Worm (Caenorhabditis elegans): ENCODE measurements around the gene srh-19.

srh-19 gene

DNA sequence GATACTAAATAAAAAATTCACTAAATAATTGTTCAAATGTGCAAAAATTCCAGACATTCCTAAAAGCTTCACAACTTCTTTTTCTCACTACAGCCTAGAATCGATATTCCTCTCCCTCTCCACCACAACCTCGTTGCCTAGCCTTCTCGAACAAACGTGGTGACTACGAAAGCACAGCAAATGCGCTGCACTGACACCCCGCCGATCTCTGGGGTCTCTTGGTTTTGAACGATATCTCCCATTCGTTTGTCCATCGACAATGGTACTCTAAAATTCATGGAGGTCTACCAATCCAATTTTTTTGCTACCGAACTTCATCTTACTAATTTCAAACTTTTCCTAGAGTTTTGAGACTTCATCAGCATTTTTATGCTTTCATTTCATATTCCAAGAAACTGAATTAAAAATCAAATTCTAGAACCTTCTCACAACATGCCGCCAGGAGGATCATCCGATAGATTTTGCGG, 37.4 kb downstream of the srh-19 start, which contains the start of gene W05H7.1:
Gene W05H7.1, plus strand, starts transcription at position 417 of the 467 bp plus-strand sequence.
- TF ChIP-seq lin-13 (tag; optimal IDR thresholded peaks at IDR 0.05), result peak; percentile 32
- no peak for TF ChIP-seq lin-32 (GFP tag; optimal IDR thresholded peaks at IDR 0.05)
- no peak for TF ChIP-seq mls-2 (tag; optimal IDR thresholded peaks at IDR 0.05)
- no peak for TF ChIP-seq ceh-83 (GFP tag; optimal IDR thresholded peaks at IDR 0.05)
- TF ChIP-seq unc-120 (tag; optimal IDR thresholded peaks at IDR 0.05; ENCODE audit: poor library complexity, severe bottlenecking), result no peak
- TF ChIP-seq ceh-39 (tag; optimal IDR thresholded peaks at IDR 0.05), result peak; percentile 47
- no peak for TF ChIP-seq sem-2 (GFP tag; optimal IDR thresholded peaks at IDR 0.05)
- TF ChIP-seq snpc-4 (tag; optimal IDR thresholded peaks at IDR 0.05), result no peak
- TF ChIP-seq elt-1 (tag; optimal IDR thresholded peaks at IDR 0.05; ENCODE audit: borderline replicate concordance, insufficient read depth), result no peak
- no peak for TF ChIP-seq blmp-1 (tag; optimal IDR thresholded peaks at IDR 0.05)
- peak; percentile 28 for TF ChIP-seq lsy-2 (tag; optimal IDR thresholded peaks at IDR 0.05)
- peak; percentile 38 for TF ChIP-seq hlh-1 (tag; optimal IDR thresholded peaks at IDR 0.05)
- TF ChIP-seq M03D4.4 (tag; optimal IDR thresholded peaks at IDR 0.05), result no peak
- no peak for TF ChIP-seq mab-5 (tag; optimal IDR thresholded peaks at IDR 0.05)
- TF ChIP-seq sptf-1 (tag; optimal IDR thresholded peaks at IDR 0.05), result no peak
- peak; percentile 59 for TF ChIP-seq mep-1 (tag; optimal IDR thresholded peaks at IDR 0.05)
- TF ChIP-seq cnd-1 (tag; optimal IDR thresholded peaks at IDR 0.05), result no peak
- TF ChIP-seq unc-62 (GFP tag; optimal IDR thresholded peaks at IDR 0.05), result no peak
- no peak for TF ChIP-seq nhr-12 (tag; optimal IDR thresholded peaks at IDR 0.05)
- no peak for TF ChIP-seq unc-39 (tag; optimal IDR thresholded peaks at IDR 0.05)
- peak; percentile 48 for TF ChIP-seq ham-2 (GFP tag; optimal IDR thresholded peaks at IDR 0.05)
- TF ChIP-seq nhr-237 (tag; optimal IDR thresholded peaks at IDR 0.05), result peak; percentile 10
- no peak for TF ChIP-seq nhr-28 (tag; optimal IDR thresholded peaks at IDR 0.05)
- no peak for TF ChIP-seq ztf-11 (tag; optimal IDR thresholded peaks at IDR 0.05)
- no peak for TF ChIP-seq tbx-8 (GFP tag; optimal IDR thresholded peaks at IDR 0.05)
- no peak for TF ChIP-seq nhr-76 (tag; optimal IDR thresholded peaks at IDR 0.05)
- TF ChIP-seq ces-1 (GFP tag; optimal IDR thresholded peaks at IDR 0.05), result peak; percentile 21
- TF ChIP-seq ceh-43 (GFP tag; optimal IDR thresholded peaks at IDR 0.05), result no peak
- no peak for TF ChIP-seq bed-3 (GFP tag; optimal IDR thresholded peaks at IDR 0.05)

DNA sequence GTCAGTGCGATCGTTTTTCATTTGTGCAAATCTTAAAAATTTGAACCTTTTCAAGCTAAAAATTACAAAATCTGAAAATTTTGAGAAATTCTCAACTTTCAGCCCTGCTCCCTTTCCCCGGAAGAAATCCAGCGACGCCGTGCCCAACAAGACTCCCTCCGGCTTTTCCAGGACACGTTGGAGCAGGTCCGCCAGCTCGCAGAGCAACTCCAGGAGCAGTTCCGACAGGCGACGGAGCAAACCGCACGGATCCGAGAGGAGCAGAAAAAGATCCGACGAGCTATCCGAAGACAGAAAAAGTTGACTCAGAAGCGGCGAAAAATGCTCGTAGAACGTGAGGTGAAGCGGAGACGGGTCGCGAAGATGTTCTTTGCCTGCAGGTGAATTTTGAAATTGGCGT, 38.3 kb downstream of the srh-19 start:
- TF ChIP-seq sem-2 (GFP tag; optimal IDR thresholded peaks at IDR 0.05), result no peak
- no peak for TF ChIP-seq unc-39 (tag; optimal IDR thresholded peaks at IDR 0.05)
- TF ChIP-seq ces-1 (GFP tag; optimal IDR thresholded peaks at IDR 0.05), result no peak
- no peak for TF ChIP-seq bed-3 (GFP tag; optimal IDR thresholded peaks at IDR 0.05)
- no peak for TF ChIP-seq lsy-2 (tag; optimal IDR thresholded peaks at IDR 0.05)
- no peak for TF ChIP-seq hlh-1 (tag; optimal IDR thresholded peaks at IDR 0.05)
- TF ChIP-seq nhr-12 (tag; optimal IDR thresholded peaks at IDR 0.05), result no peak
- no peak for TF ChIP-seq ceh-83 (GFP tag; optimal IDR thresholded peaks at IDR 0.05)
- no peak for TF ChIP-seq lin-13 (tag; optimal IDR thresholded peaks at IDR 0.05)
- TF ChIP-seq nhr-237 (tag; optimal IDR thresholded peaks at IDR 0.05), result no peak

DNA sequence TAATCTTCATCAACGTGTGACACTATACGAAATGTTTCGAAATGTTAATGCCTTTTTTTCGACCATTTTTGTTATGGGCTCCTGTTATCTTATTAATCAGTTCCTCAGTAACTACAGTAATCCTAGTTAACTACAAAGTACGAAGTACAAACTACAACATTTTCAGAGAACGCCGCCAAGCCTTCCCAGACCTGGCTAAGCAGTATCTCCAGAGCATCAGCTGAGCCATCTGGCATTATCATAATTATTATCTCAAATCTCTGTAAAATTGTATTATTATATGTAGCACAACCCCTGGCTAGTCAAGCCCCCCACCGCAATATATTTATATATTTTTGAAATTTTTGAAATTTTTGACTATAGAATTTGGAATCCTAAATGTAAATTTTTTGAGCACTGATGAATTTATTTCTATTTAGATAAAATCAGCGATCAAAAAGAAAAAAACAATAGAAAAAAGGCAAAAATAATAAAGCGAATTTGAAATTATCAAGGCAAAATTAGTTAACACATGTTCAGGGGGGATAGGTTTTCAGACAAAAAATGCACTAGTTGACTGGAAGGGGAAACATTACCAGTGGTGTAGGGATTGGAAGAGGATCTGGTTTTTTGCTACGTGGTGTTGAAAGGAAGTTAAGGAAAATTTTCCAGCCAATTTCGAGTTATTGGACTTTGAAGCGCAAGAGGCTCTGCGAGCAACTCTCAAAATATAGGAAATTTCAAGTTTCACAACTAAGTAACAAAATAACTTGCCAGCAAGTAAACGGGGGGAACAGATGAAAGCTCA, 39.1 kb downstream of the srh-19 start:
- TF ChIP-seq nhr-76 (tag; optimal IDR thresholded peaks at IDR 0.05) (no peak), hlh-1 (tag; optimal IDR thresholded peaks at IDR 0.05) (no peak), elt-3 (tag; optimal IDR thresholded peaks at IDR 0.05) (no peak), ham-2 (GFP tag; optimal IDR thresholded peaks at IDR 0.05) (no peak)

DNA sequence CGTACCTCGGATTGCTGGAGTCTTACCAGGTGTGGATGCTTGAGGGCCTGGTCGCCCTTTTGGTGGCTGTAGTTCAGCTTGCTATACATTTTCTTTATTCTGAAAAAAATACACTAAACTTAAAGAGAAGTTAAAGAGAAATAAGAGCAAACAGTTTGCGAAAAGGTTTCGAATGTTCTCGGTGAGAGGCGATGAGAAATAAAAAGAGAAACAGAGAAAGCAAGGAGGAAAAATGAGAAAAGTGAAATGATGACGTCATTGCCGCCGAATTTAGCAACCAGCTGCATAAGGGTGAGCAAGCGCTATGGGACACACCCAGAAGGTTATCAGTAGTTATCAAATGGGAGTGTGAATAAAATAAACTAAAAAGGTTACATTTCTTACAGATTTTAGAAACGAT, 40.8 kb downstream of the srh-19 start, which contains the start of gene cebp-1:
Gene cebp-1, minus strand, starts transcription at position 99 of the 400 bp plus-strand sequence.
- TF ChIP-seq sptf-1 (tag; optimal IDR thresholded peaks at IDR 0.05) (no peak), elt-1 (tag; optimal IDR thresholded peaks at IDR 0.05; ENCODE audit: borderline replicate concordance, insufficient read depth) (no peak), flh-1 (GFP tag; optimal IDR thresholded peaks at IDR 0.05) (no peak), lin-32 (GFP tag; optimal IDR thresholded peaks at IDR 0.05) (no peak), lin-13 (tag; optimal IDR thresholded peaks at IDR 0.05) (no peak), ztf-11 (tag; optimal IDR thresholded peaks at IDR 0.05) (no peak), cnd-1 (tag; optimal IDR thresholded peaks at IDR 0.05) (no peak), mls-2 (tag; optimal IDR thresholded peaks at IDR 0.05) (no peak), ceh-83 (GFP tag; optimal IDR thresholded peaks at IDR 0.05) (no peak), ces-1 (GFP tag; optimal IDR thresholded peaks at IDR 0.05) (no peak), mep-1 (tag; optimal IDR thresholded peaks at IDR 0.05) (no peak), nhr-12 (tag; optimal IDR thresholded peaks at IDR 0.05) (no peak), drap-1 (GFP tag; optimal IDR thresholded peaks at IDR 0.05) (no peak), M03D4.4 (tag; optimal IDR thresholded peaks at IDR 0.05) (no peak), nhr-76 (tag; optimal IDR thresholded peaks at IDR 0.05) (no peak), elt-3 (tag; optimal IDR thresholded peaks at IDR 0.05) (no peak), snpc-4 (tag; optimal IDR thresholded peaks at IDR 0.05) (no peak), zip-8 (tag; optimal IDR thresholded peaks at IDR 0.05) (no peak)

Measured in whole organism, mixed stage, embryonic.